Worm (Caenorhabditis elegans): ENCODE measurements around the gene sru-28.

Gene sru-28

DNA sequence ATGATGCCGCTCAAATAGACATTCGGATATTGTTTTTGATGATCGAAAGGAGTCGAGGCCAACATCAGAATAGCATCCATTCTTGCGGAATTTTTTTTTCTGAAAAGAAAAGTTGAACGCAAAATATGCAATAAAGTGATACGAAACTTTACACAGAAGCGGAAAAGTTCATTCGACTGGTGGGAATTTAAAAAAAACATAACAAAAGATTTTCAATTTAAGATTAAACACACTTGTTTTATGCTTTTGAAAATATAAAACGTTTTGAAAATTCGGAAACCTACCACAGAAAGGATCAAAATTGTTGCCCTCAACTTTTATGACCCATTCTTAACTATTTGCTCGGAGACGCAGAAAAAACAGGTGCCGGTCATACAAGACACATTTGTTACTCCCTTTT is 30.9 kb downstream of the sru-28 start, which contains the start of gene K02H11.9:
K02H11.9 (minus strand) TSS at position 101 of the 400 bp plus-strand sequence.
- TF ChIP-seq flt-1 (GFP tag; IDR thresholded peaks at IDR 0.05) = no peak
- TF ChIP-seq sea-1 (GFP tag; conservative IDR thresholded peaks at IDR 0.05) = no peak
- no peak for TF ChIP-seq hmg-4 (GFP tag; optimal IDR thresholded peaks at IDR 0.05)
- no peak for TF ChIP-seq tbx-37 (GFP tag; conservative IDR thresholded peaks at IDR 0.05)

DNA sequence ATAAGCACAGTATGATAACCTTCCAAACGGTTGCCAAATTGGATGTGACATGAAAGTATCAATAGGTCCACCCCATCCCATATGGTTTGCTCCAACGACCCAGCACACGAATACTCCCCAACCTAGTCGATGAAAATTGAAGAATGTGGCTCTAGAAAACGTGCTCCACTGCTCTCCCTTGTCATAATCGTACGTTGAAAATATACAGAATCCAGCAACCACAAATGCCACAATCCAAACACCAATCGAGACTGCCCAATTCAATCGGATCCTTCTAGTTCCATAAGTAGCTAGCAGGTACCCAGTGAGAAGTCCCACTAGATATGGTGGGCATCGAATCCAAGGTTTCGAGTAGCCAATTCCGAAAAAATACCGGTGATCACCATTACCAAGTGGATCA is 32.7 kb downstream of the sru-28 start:
- TF ChIP-seq aly-1 (tag; optimal IDR thresholded peaks at IDR 0.05) (no peak), hmbx-1 (tag; optimal IDR thresholded peaks at IDR 0.05) (no peak), ceh-13 (GFP tag; optimal IDR thresholded peaks at IDR 0.05) (no peak), pes-1 (GFP tag; IDR thresholded peaks at IDR 0.05) (no peak), flt-1 (GFP tag; IDR thresholded peaks at IDR 0.05) (no peak), tra-4 (tag; optimal IDR thresholded peaks at IDR 0.05) (no peak), tbx-11 (GFP tag; IDR thresholded peaks at IDR 0.05) (no peak), tbx-37 (GFP tag; conservative IDR thresholded peaks at IDR 0.05) (no peak), sea-1 (GFP tag; conservative IDR thresholded peaks at IDR 0.05) (no peak), B0310.2 (tag; optimal IDR thresholded peaks at IDR 0.05) (no peak), ceh-36 (tag; optimal IDR thresholded peaks at IDR 0.05) (no peak), ama-1 (optimal IDR thresholded peaks at IDR 0.05) (no peak), F13C5.2 (tag; optimal IDR thresholded peaks at IDR 0.05) (no peak), ets-7 (tag; optimal IDR thresholded peaks at IDR 0.05) (no peak), scrt-1 (GFP tag; IDR thresholded peaks at IDR 0.05) (no peak), hmg-4 (GFP tag; optimal IDR thresholded peaks at IDR 0.05) (no peak), hnd-1 (tag; optimal IDR thresholded peaks at IDR 0.05) (no peak)

DNA sequence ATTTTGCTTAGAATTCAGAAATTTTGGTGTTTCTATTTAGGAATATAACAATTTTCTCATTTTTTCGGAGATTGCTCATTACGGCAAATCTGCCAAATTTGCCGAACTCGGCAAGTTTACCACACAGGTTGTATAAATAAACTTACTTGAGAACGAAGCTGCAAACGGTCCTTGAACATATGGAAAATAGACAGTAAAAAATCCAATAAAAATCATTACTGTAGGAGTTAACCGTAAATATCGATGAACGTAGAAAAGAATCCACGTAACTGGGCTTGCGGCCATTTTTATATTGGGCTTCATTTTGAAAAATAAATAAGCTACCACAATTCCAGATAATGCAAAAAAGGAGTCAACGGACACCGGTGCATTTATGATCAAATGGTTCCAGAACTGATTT is 34.2 kb downstream of the sru-28 start:
- no peak for TF ChIP-seq ceh-13 (GFP tag; optimal IDR thresholded peaks at IDR 0.05)
- no peak for TF ChIP-seq aly-1 (tag; optimal IDR thresholded peaks at IDR 0.05)
- TF ChIP-seq pes-1 (GFP tag; IDR thresholded peaks at IDR 0.05) = no peak
- TF ChIP-seq hmbx-1 (tag; optimal IDR thresholded peaks at IDR 0.05) = no peak
- no peak for TF ChIP-seq B0310.2 (tag; optimal IDR thresholded peaks at IDR 0.05)
- no peak for TF ChIP-seq flt-1 (GFP tag; IDR thresholded peaks at IDR 0.05)

DNA sequence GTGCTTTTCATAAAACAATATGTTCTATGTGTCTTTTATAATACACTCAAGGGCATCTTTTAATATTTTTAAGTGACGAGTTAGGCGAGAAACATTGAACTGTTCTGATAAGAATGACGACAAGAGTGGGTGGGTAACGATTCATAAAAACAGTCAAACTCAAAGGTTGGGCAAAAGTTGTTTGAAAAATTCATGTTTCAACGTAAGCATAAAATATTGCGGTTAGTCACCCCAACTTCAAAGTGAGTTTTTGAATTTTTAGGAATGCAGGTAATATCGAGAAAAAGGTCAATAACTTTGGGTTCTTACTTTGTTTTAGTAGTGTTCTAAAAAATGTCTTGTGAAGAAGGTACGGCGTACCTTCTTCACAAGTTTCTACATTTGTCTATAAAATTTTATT is 35.7 kb downstream of the sru-28 start, which contains the start of gene oac-31:
oac-31 (minus strand) TSS at position 101 of the 400 bp plus-strand sequence.
- no peak for TF ChIP-seq hmg-4 (GFP tag; optimal IDR thresholded peaks at IDR 0.05)
- no peak for TF ChIP-seq tbx-11 (GFP tag; IDR thresholded peaks at IDR 0.05)
- TF ChIP-seq hnd-1 (tag; optimal IDR thresholded peaks at IDR 0.05) = no peak
- TF ChIP-seq tra-4 (tag; optimal IDR thresholded peaks at IDR 0.05) = no peak
- TF ChIP-seq hmbx-1 (tag; optimal IDR thresholded peaks at IDR 0.05) = no peak
- TF ChIP-seq B0310.2 (tag; optimal IDR thresholded peaks at IDR 0.05) = no peak
- no peak for TF ChIP-seq aly-1 (tag; optimal IDR thresholded peaks at IDR 0.05)
- TF ChIP-seq sea-1 (GFP tag; conservative IDR thresholded peaks at IDR 0.05) = no peak
- no peak for TF ChIP-seq ets-7 (tag; optimal IDR thresholded peaks at IDR 0.05)
- no peak for TF ChIP-seq flt-1 (GFP tag; IDR thresholded peaks at IDR 0.05)
- no peak for TF ChIP-seq ceh-13 (GFP tag; optimal IDR thresholded peaks at IDR 0.05)
- TF ChIP-seq scrt-1 (GFP tag; IDR thresholded peaks at IDR 0.05) = no peak
- no peak for TF ChIP-seq F13C5.2 (tag; optimal IDR thresholded peaks at IDR 0.05)
- TF ChIP-seq tbx-37 (GFP tag; conservative IDR thresholded peaks at IDR 0.05) = no peak
- no peak for TF ChIP-seq pes-1 (GFP tag; IDR thresholded peaks at IDR 0.05)
- TF ChIP-seq ceh-36 (tag; optimal IDR thresholded peaks at IDR 0.05) = no peak

DNA sequence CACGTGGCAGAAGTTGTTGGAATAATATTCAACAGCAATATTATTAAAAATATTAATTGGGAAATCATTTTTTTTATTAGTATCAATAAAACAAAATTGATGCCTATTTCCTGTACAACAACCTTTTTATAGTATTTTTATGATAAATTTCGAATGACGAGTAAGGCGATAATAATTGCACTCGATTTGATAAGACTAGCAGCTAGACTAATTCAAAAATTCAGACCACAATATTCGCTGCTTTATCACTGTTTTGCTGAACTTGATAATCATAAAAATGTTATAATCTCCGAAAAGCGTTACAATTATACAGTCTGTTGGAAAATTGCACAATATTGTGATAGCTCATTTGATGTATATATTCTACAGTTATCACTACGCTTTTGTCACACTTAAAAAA is 39.6 kb downstream of the sru-28 start, which contains the start of gene oac-32:
oac-32 (minus strand) TSS at position 90 of the 400 bp plus-strand sequence.
- TF ChIP-seq B0310.2 (tag; optimal IDR thresholded peaks at IDR 0.05) (no peak), tbx-11 (GFP tag; IDR thresholded peaks at IDR 0.05) (no peak), hmbx-1 (tag; optimal IDR thresholded peaks at IDR 0.05) (no peak), hmg-4 (GFP tag; optimal IDR thresholded peaks at IDR 0.05) (no peak), pes-1 (GFP tag; IDR thresholded peaks at IDR 0.05) (no peak), aly-1 (tag; optimal IDR thresholded peaks at IDR 0.05) (no peak), ceh-36 (tag; optimal IDR thresholded peaks at IDR 0.05) (no peak), scrt-1 (GFP tag; IDR thresholded peaks at IDR 0.05) (no peak), F13C5.2 (tag; optimal IDR thresholded peaks at IDR 0.05) (no peak), tra-4 (tag; optimal IDR thresholded peaks at IDR 0.05) (no peak), ceh-13 (GFP tag; optimal IDR thresholded peaks at IDR 0.05) (no peak), ama-1 (optimal IDR thresholded peaks at IDR 0.05) (no peak), hnd-1 (tag; optimal IDR thresholded peaks at IDR 0.05) (no peak), flt-1 (GFP tag; IDR thresholded peaks at IDR 0.05) (no peak), tbx-37 (GFP tag; conservative IDR thresholded peaks at IDR 0.05) (no peak)

DNA sequence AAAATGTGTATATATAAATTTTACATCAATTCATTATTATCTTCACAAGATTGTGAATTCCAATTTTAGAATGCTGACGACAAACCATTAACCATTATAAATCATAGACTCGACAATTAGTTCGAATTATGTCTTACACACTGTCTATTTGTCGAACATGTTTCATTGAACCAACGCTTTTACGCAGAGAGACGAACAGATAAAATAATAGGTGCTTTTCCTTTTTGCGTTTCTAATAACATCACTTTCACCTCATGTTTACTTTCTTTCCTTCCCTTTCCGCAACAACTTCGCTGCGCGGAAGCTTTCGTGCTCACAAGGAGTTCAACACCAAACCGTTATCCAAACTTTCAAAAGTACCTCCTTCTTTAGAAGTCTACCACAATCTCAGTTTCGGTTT is 41.7 kb downstream of the sru-28 start, which contains the start of gene F52F10.2:
F52F10.2 (plus strand) TSS at position 301 of the 400 bp plus-strand sequence.
- TF ChIP-seq hmg-4 (GFP tag; optimal IDR thresholded peaks at IDR 0.05) = no peak
- TF ChIP-seq ceh-13 (GFP tag; optimal IDR thresholded peaks at IDR 0.05) = no peak

DNA sequence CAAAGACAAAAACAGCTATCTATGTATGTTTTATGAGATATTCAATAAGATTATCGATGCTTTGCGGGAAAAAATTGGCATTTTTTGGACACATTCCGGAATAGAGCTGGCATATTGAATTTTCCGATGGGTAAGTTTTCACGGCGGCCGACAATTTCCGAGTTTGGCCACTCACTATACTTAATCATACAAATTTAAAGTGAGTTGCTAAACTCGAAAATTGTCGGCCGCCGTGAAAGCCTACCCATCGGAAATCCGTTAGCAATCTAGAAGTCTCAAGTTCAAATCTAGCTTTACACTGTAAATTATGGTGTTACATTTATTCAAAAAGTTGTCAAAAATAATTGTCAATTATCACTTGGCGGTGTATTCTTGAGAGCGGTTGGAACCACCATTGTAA is 44.6 kb downstream of the sru-28 start:
- TF ChIP-seq F13C5.2 (tag; optimal IDR thresholded peaks at IDR 0.05) (no peak), scrt-1 (GFP tag; IDR thresholded peaks at IDR 0.05) (no peak)

DNA sequence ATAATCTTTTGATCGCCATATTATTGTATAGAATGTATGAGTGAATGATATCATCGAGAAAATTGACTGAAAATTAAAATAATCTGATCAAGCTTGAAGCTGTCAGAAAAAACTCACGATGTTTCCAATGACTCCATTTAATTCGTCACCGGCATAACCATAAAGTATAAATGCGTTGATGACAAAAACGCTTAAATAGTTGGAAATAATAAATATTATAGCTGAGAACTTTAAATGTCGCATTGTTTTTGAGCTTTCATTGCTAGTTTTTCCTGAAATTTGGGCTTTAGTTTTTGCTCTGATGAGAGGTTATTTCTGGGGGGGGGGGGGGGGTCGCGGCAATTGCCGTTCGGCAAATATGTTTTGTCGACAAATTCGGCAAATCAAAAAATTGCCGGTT is 45.0 kb downstream of the sru-28 start:
- TF ChIP-seq ama-1 (optimal IDR thresholded peaks at IDR 0.05) = no peak
- TF ChIP-seq tra-4 (tag; optimal IDR thresholded peaks at IDR 0.05) = no peak
- no peak for TF ChIP-seq flt-1 (GFP tag; IDR thresholded peaks at IDR 0.05)
- TF ChIP-seq ceh-36 (tag; optimal IDR thresholded peaks at IDR 0.05) = no peak
- TF ChIP-seq ceh-13 (GFP tag; optimal IDR thresholded peaks at IDR 0.05) = no peak
- no peak for TF ChIP-seq tbx-11 (GFP tag; IDR thresholded peaks at IDR 0.05)
- TF ChIP-seq hnd-1 (tag; optimal IDR thresholded peaks at IDR 0.05) = no peak
- TF ChIP-seq tbx-37 (GFP tag; conservative IDR thresholded peaks at IDR 0.05) = no peak
- TF ChIP-seq ets-7 (tag; optimal IDR thresholded peaks at IDR 0.05) = no peak
- no peak for TF ChIP-seq F13C5.2 (tag; optimal IDR thresholded peaks at IDR 0.05)
- no peak for TF ChIP-seq B0310.2 (tag; optimal IDR thresholded peaks at IDR 0.05)
- TF ChIP-seq hmg-4 (GFP tag; optimal IDR thresholded peaks at IDR 0.05) = no peak
- no peak for TF ChIP-seq scrt-1 (GFP tag; IDR thresholded peaks at IDR 0.05)
- no peak for TF ChIP-seq sea-1 (GFP tag; conservative IDR thresholded peaks at IDR 0.05)
